Fruit fly (Drosophila melanogaster) whole organism, embryonic: ENCODE data around the gene stwl.
A peak's percentile ranks its signal among the peaks of the same experiment; 100 is the strongest.

Experiments
- Aef1 ChIP-seq: fragments of 200-800 bp; sonication (Bioruptor generic); IDR thresholded peaks from 3 replicates; pipeline ENCODE4 v1.3.6; 2022; ENCODE audit warnings: missing biosample characterization, missing genetic modification characterization
- Antp ChIP-seq: fragments of 200-800 bp; sonication (Bioruptor generic); optimal IDR thresholded peaks from 3 replicates; lab custom pipeline; 2016; ENCODE audit warnings: missing biosample characterization, missing genetic modification characterization
- CG11504 ChIP-seq: fragments of 200-800 bp; sonication (Bioruptor generic); optimal IDR thresholded peaks from 3 replicates; lab custom pipeline; 2019; ENCODE audit warnings: missing biosample characterization, mild to moderate bottlenecking, missing genetic modification characterization, moderate library complexity
- CG11560 ChIP-seq: fragments of 200-800 bp; sonication (Bioruptor generic); IDR thresholded peaks from 3 replicates; pipeline ENCODE4 v1.3.6; 2022; ENCODE audit warnings: missing biosample characterization, missing genetic modification characterization
- CG12659 ChIP-seq: fragments of 200-800 bp; sonication (Bioruptor generic); optimal IDR thresholded peaks from 3 replicates; lab custom pipeline; 2017; ENCODE audit warnings: mild to moderate bottlenecking, missing biosample characterization, missing genetic modification reagents, missing genetic modification characterization
- CG13296 ChIP-seq: fragments of 200-800 bp; sonication (Bioruptor generic); optimal IDR thresholded peaks from 3 replicates; lab custom pipeline; 2018; ENCODE audit warnings: missing biosample characterization, mild to moderate bottlenecking, missing genetic modification characterization
- CG15479 ChIP-seq: fragments of 200-800 bp; sonication (Bioruptor generic); optimal IDR thresholded peaks from 3 replicates; lab custom pipeline; 2019; ENCODE audit warnings: missing biosample characterization, mild to moderate bottlenecking, missing genetic modification characterization, moderate library complexity
- CG17186 ChIP-seq: fragments of 200-800 bp; sonication (Bioruptor generic); optimal IDR thresholded peaks from 3 replicates; lab custom pipeline; 2017; ENCODE audit warnings: missing biosample characterization, missing genetic modification reagents, missing genetic modification characterization
- CG1832 ChIP-seq: fragments of 200-800 bp; sonication (Bioruptor generic); optimal IDR thresholded peaks from 2 replicates; lab custom pipeline; 2017; ENCODE audit warnings: missing biosample characterization, mild to moderate bottlenecking, missing genetic modification characterization, inconsistent platforms
- CG2120 ChIP-seq: fragments of 200-800 bp; sonication (Bioruptor generic); optimal IDR thresholded peaks from 3 replicates; lab custom pipeline; 2016; ENCODE audit warnings: missing biosample characterization, missing genetic modification characterization
- CG2712 ChIP-seq: fragments of 200-800 bp; optimal IDR thresholded peaks from 3 replicates; lab custom pipeline; 2019; ENCODE audit warnings: missing biosample characterization, mild to moderate bottlenecking, missing genetic modification characterization, moderate library complexity
- CG32532 ChIP-seq: fragments of 200-800 bp; sonication (Bioruptor generic); IDR thresholded peaks from 2 replicates; pipeline ENCODE4 v1.3.6; 2022; ENCODE audit warnings: missing biosample characterization, missing genetic modification characterization
- CG34376 ChIP-seq: fragments of 200-800 bp; sonication (Bioruptor generic); optimal IDR thresholded peaks from 2 replicates; lab custom pipeline; 2018; ENCODE audit warnings: missing biosample characterization, mild to moderate bottlenecking, missing genetic modification characterization
- CG3838 ChIP-seq: fragments of 200-800 bp; sonication (Bioruptor generic); optimal IDR thresholded peaks from 3 replicates; lab custom pipeline; 2016; ENCODE audit warnings: missing biosample characterization, missing genetic modification characterization
- CG42726 ChIP-seq: fragments of 200-800 bp; sonication (Bioruptor generic); IDR thresholded peaks from 2 replicates; pipeline ENCODE4 v1.3.6; 2022; ENCODE audit warnings: missing biosample characterization, missing genetic modification characterization; ENCODE audit not compliant: partially characterized antibody
- CG4282 ChIP-seq: fragments of 200-800 bp; sonication (Bioruptor generic); optimal IDR thresholded peaks from 2 replicates; lab custom pipeline; 2016; ENCODE audit warnings: missing biosample characterization, missing genetic modification characterization
- CG4707 ChIP-seq: fragments of 200-800 bp; sonication (Bioruptor generic); optimal IDR thresholded peaks from 2 replicates; lab custom pipeline; 2018; ENCODE audit warnings: missing biosample characterization, mild to moderate bottlenecking, missing genetic modification characterization, moderate library complexity
- CG7839 ChIP-seq: fragments of 200-800 bp; sonication (Bioruptor generic); optimal IDR thresholded peaks from 3 replicates; lab custom pipeline; 2018; ENCODE audit warnings: missing biosample characterization, mild to moderate bottlenecking, missing genetic modification characterization, moderate library complexity
- CG8388 ChIP-seq: fragments of 200-800 bp; sonication (Bioruptor generic); optimal IDR thresholded peaks from 2 replicates; lab custom pipeline; 2019; ENCODE audit warnings: missing biosample characterization, mild to moderate bottlenecking, missing genetic modification characterization, moderate library complexity
- CG9727 ChIP-seq: fragments of 200-800 bp; sonication (Bioruptor generic); optimal IDR thresholded peaks from 3 replicates; lab custom pipeline; 2017; ENCODE audit warnings: missing biosample characterization, mild to moderate bottlenecking, missing genetic modification characterization
- Camta ChIP-seq: fragments of 200-800 bp; sonication (Bioruptor generic); optimal IDR thresholded peaks from 2 replicates; lab custom pipeline; 2016; ENCODE audit warnings: missing biosample characterization, missing genetic modification characterization
- CkIIα-i1 ChIP-seq: fragments of 200-800 bp; sonication (Bioruptor generic); IDR thresholded peaks from 2 replicates; pipeline ENCODE4 v1.3.6; 2022; ENCODE audit warnings: missing biosample characterization, missing genetic modification characterization
- CoRest ChIP-seq: fragments of 200-800 bp; sonication (Bioruptor generic); optimal IDR thresholded peaks from 3 replicates; lab custom pipeline; 2018; ENCODE audit warnings: missing biosample characterization, mild to moderate bottlenecking, missing genetic modification characterization, moderate library complexity
- Doc2 ChIP-seq: fragments of 200-800 bp; sonication (Bioruptor generic); IDR thresholded peaks from 2 replicates; pipeline ENCODE4 v1.3.6; 2022; ENCODE audit warnings: missing biosample characterization, missing genetic modification characterization
- H2.0 ChIP-seq: fragments of 200-800 bp; sonication (Bioruptor generic); IDR thresholded peaks from 2 replicates; pipeline ENCODE4 v1.3.6; 2022; ENCODE audit warnings: missing biosample characterization, missing genetic modification characterization
- HmgZ ChIP-seq: fragments of 200-800 bp; sonication (Bioruptor generic); optimal IDR thresholded peaks from 2 replicates; lab custom pipeline; 2018; ENCODE audit warnings: missing biosample characterization, mild to moderate bottlenecking, missing genetic modification characterization
- MBD-R2 ChIP-seq: fragments of 200-800 bp; sonication (Bioruptor generic); IDR thresholded peaks from 2 replicates; pipeline ENCODE4 v1.3.6; 2022; ENCODE audit warnings: missing biosample characterization, missing genetic modification characterization
- Mes4 ChIP-seq: fragments of 200-800 bp; sonication (Bioruptor generic); optimal IDR thresholded peaks from 2 replicates; lab custom pipeline; 2016; ENCODE audit warnings: missing biosample characterization, missing genetic modification characterization
- Mrtf ChIP-seq: fragments of 200-800 bp; sonication (Bioruptor generic); IDR thresholded peaks from 3 replicates; pipeline ENCODE4 v1.3.6; 2022; ENCODE audit warnings: missing biosample characterization, missing genetic modification characterization
- TFAM ChIP-seq: fragments of 200-800 bp; sonication (Bioruptor generic); optimal IDR thresholded peaks from 2 replicates; lab custom pipeline; 2017; ENCODE audit warnings: missing biosample characterization, missing genetic modification characterization, inconsistent platforms
- Xbp1 ChIP-seq: fragments of 200-800 bp; sonication (Bioruptor generic); optimal IDR thresholded peaks from 3 replicates; lab custom pipeline; 2016; ENCODE audit warnings: missing biosample characterization, mild to moderate bottlenecking, missing genetic modification characterization
- bowl ChIP-seq: fragments of 200-800 bp; sonication (Bioruptor generic); IDR thresholded peaks from 2 replicates; pipeline ENCODE4 v1.3.6; 2022; ENCODE audit warnings: missing biosample characterization, missing genetic modification characterization
- disco-r ChIP-seq: fragments of 200-800 bp; sonication (Bioruptor generic); optimal IDR thresholded peaks from 2 replicates; lab custom pipeline; 2016; ENCODE audit warnings: missing biosample characterization, missing genetic modification characterization
- dysf ChIP-seq: fragments of 200-800 bp; sonication (Bioruptor generic); IDR thresholded peaks from 3 replicates; pipeline ENCODE4 v1.3.6; 2022; ENCODE audit warnings: missing biosample characterization, missing genetic modification characterization
- gce ChIP-seq: fragments of 200-800 bp; sonication (Bioruptor generic); IDR thresholded peaks from 3 replicates; pipeline ENCODE4 v1.3.6; 2022; ENCODE audit warnings: missing biosample characterization, missing genetic modification characterization
- gcm ChIP-seq: fragments of 200-800 bp; sonication (Bioruptor generic); optimal IDR thresholded peaks from 2 replicates; lab custom pipeline; 2019; ENCODE audit warnings: missing biosample characterization, mild to moderate bottlenecking, missing genetic modification characterization, moderate library complexity
- gro ChIP-seq: fragments of 200-800 bp; sonication (Bioruptor generic); optimal IDR thresholded peaks from 2 replicates; lab custom pipeline; 2016; ENCODE audit warnings: missing biosample characterization, missing genetic modification characterization
- ind ChIP-seq: fragments of 200-800 bp; sonication (Bioruptor generic); optimal IDR thresholded peaks from 3 replicates; lab custom pipeline; 2016; ENCODE audit warnings: missing biosample characterization, missing genetic modification characterization
- maf-S ChIP-seq: fragments of 200-800 bp; sonication (Bioruptor generic); optimal IDR thresholded peaks from 2 replicates; lab custom pipeline; 2016; ENCODE audit warnings: missing biosample characterization, missing genetic modification characterization
- mld ChIP-seq: fragments of 200-800 bp; sonication (Bioruptor generic); IDR thresholded peaks from 3 replicates; pipeline ENCODE4 v1.3.6; 2022; ENCODE audit warnings: missing biosample characterization, missing genetic modification characterization; ENCODE audit not compliant: partially characterized antibody
- prd ChIP-seq, 3 experiments: fragments of >200 bp in 2 of 3; fragments of 200-800 bp in 1 of 3; sonication (Bioruptor generic) in 1 of 3; optimal IDR thresholded peaks in 2 of 3; IDR thresholded peaks in 1 of 3; 2 replicates in 2 of 3; 3 replicates in 1 of 3; pipeline versions ENCODE4 v1.3.6 to Lab custom; 2017 to 2022; ENCODE audit warnings: missing biosample characterization in 1 of 3, missing genetic modification characterization in 1 of 3
- pros ChIP-seq: fragments of 200-800 bp; sonication (Bioruptor generic); optimal IDR thresholded peaks from 3 replicates; lab custom pipeline; 2019; ENCODE audit warnings: missing biosample characterization, mild to moderate bottlenecking, missing genetic modification characterization, moderate library complexity
- sc ChIP-seq, 3 experiments: fragments of >200 bp in 2 of 3; fragments of 200-800 bp in 1 of 3; sonication (Bioruptor generic) in 1 of 3; optimal IDR thresholded peaks; 2 replicates in 2 of 3; 3 replicates in 1 of 3; lab custom pipeline; 2017; ENCODE audit warnings: mild to moderate bottlenecking in 1 of 3, missing biosample characterization in 1 of 3, missing genetic modification characterization in 1 of 3, missing genetic modification reagents in 1 of 3
- sisA ChIP-seq: fragments of 200-800 bp; sonication (Bioruptor generic); IDR thresholded peaks from 2 replicates; pipeline ENCODE4 v1.3.6; 2022; ENCODE audit warnings: missing biosample characterization, missing genetic modification characterization
- so ChIP-seq: fragments of 200-800 bp; sonication (Bioruptor generic); IDR thresholded peaks from 3 replicates; pipeline ENCODE4 v1.3.6; 2022; ENCODE audit warnings: missing biosample characterization, missing genetic modification characterization
- tup ChIP-seq: fragments of 200-800 bp; sonication (Bioruptor generic); optimal IDR thresholded peaks from 2 replicates; lab custom pipeline; 2016; ENCODE audit warnings: missing biosample characterization, mild to moderate bottlenecking, missing genetic modification characterization, moderate library complexity
- zen2 ChIP-seq: fragments of 200-800 bp; sonication (Bioruptor generic); IDR thresholded peaks from 3 replicates; pipeline ENCODE4 v1.3.6; 2022; ENCODE audit warnings: missing biosample characterization, missing genetic modification characterization; ENCODE audit not compliant: partially characterized antibody
- zfh1 ChIP-seq: fragments of 200-800 bp; sonication (Bioruptor generic); IDR thresholded peaks from 3 replicates; pipeline ENCODE4 v1.3.6; 2022; ENCODE audit warnings: missing biosample characterization, missing genetic modification characterization

Gene stwl

DNA sequence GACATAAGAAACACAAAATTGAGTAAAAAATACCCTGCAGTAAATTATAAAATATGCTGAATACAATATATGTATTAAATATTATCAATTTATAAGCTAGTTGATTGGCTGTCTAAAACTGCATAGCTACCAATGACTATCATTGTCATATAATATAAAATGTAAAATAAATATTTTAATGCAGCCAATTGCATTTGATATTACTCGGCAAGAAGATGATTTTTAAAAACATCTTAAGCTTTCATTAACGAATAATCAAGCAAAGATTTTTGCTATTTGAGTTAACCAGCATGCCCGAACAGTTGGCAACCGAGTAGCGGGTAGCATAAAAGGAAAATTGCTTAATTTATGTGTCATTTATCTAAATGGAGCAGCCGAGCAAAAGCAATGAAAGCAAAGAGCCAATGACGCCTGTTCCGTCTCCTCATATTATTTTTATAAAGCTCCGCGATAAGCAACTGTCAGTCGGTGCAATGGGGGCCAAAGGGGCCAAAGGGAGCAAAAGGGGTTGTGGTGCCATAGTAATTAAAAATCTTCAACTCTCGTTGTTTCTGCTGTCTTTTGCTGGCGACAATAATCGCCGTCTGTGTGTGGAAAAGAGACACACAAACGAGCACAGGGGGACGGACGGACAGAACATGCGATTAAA is 46.5 kb downstream of the stwl start (continued):
- TF ChIP-seq CG13296 (GFP tag; lab: Kevin White, UChicago): no peak
- no peak for TF ChIP-seq Camta (GFP tag; lab: Kevin White, UChicago)
- no peak for TF ChIP-seq CG1832
- 0 out of 3 replicates have a peak, but pooled peaks have one; percentile 21 for TF ChIP-seq Aef1 (GFP tag; lab: Robert Waterston, UW)
- TF ChIP-seq prd (optimal IDR thresholded peaks at IDR 0.05; lab: Kevin White, UChicago): no peak
- peak; percentile 59; the same call in 2 of the 3 replicates for TF ChIP-seq prd (GFP tag; IDR thresholded peaks at IDR 0.05; lab: Robert Waterston, UW)
- TF ChIP-seq CG34376 (GFP tag; lab: Kevin White, UChicago): no peak
- no peak for TF ChIP-seq Mes4 (GFP tag; lab: Kevin White, UChicago)
- TF ChIP-seq CG12659 (GFP tag; lab: Kevin White, UChicago): peak; percentile 31
- TF ChIP-seq gce (GFP tag; lab: Robert Waterston, UW): 0 out of 3 replicates have a peak, but pooled peaks have one; percentile 34
- TF ChIP-seq bowl (GFP tag; lab: Robert Waterston, UW): no peak
- TF ChIP-seq CG8388 (GFP tag; lab: Kevin White, UChicago): peak; percentile 38
- peak; percentile 67 for TF ChIP-seq CG2712
- TF ChIP-seq zen2 (GFP tag; lab: Robert Waterston, UW): no peak
- TF ChIP-seq tup: no peak
- no peak for TF ChIP-seq CG4282 (GFP tag; lab: Kevin White, UChicago)
- no peak for TF ChIP-seq CG17186
- TF ChIP-seq CoRest (tag; lab: Kevin White, UChicago): peak; percentile 70
- TF ChIP-seq CkIIα-i1 (GFP tag; lab: Robert Waterston, UW): no peak
- no peak for TF ChIP-seq zfh1
- TF ChIP-seq pros (GFP tag; lab: Kevin White, UChicago): no peak
- 0 out of 3 replicates have a peak, but pooled peaks have one; percentile 18 for TF ChIP-seq Mrtf (GFP tag; lab: Robert Waterston, UW)
- peak; percentile 36 for TF ChIP-seq ind
- TF ChIP-seq CG3838 (GFP tag; lab: Kevin White, UChicago): no peak
- TF ChIP-seq mld: no peak
- no peak for TF ChIP-seq gro (GFP tag; lab: Kevin White, UChicago)
- TF ChIP-seq disco-r: no peak
- TF ChIP-seq dysf (GFP tag; lab: Robert Waterston, UW): peak; percentile 59; the same call in 2 of the 3 replicates
- no peak for TF ChIP-seq CG32532 (GFP tag; lab: Robert Waterston, UW)
- no peak for TF ChIP-seq H2.0
- TF ChIP-seq CG15479 (GFP tag; lab: Kevin White, UChicago): no peak
- TF ChIP-seq CG2120: peak; percentile 3
- TF ChIP-seq sc (optimal IDR thresholded peaks at IDR 0.05; lab: Kevin White, UChicago): no peak
- no peak for TF ChIP-seq sc (GFP tag; optimal IDR thresholded peaks at IDR 0.05; lab: Kevin White, UChicago)
- no peak for TF ChIP-seq Doc2
- peak; percentile 40; the same call in 1 of the 2 replicates for TF ChIP-seq sisA (GFP tag; lab: Robert Waterston, UW)
- no peak for TF ChIP-seq TFAM (GFP tag; lab: Kevin White, UChicago)
- TF ChIP-seq CG7839: peak; percentile 67
- TF ChIP-seq Xbp1: peak; percentile 42
- TF ChIP-seq CG11560 (tag; lab: Robert Waterston, UW): no peak
- peak; percentile 21 for TF ChIP-seq CG9727 (GFP tag; lab: Kevin White, UChicago)
- TF ChIP-seq CG4707 (GFP tag; lab: Kevin White, UChicago): no peak
- no peak for TF ChIP-seq gcm (GFP tag; lab: Kevin White, UChicago)
- TF ChIP-seq Antp (GFP tag; lab: Kevin White, UChicago): no peak
- TF ChIP-seq so (GFP tag; lab: Robert Waterston, UW): 0 out of 3 replicates have a peak, but pooled peaks have one; percentile 30
- peak; percentile 83 for TF ChIP-seq CG11504 (tag; lab: Kevin White, UChicago)
- TF ChIP-seq MBD-R2 (GFP tag; lab: Robert Waterston, UW): no peak
- TF ChIP-seq CG42726 (GFP tag; lab: Robert Waterston, UW): no peak
- TF ChIP-seq maf-S (GFP tag; lab: Kevin White, UChicago): no peak
- TF ChIP-seq HmgZ (tag; lab: Kevin White, UChicago): no peak
